Worm (Caenorhabditis elegans) whole organism, L4/young adult: ENCODE measurements around the gene ZK669.2.

ENCODE experiments used
- W03F9.2 ChIP-seq: fragments of 150-350 bp; optimal IDR thresholded peaks from 2 replicates; lab custom pipeline; 2014; ENCODE audit warnings: missing biosample characterization, missing genetic modification characterization
- dao-5 ChIP-seq: sonication (generic microtip); optimal IDR thresholded peaks from 2 replicates; lab custom pipeline; 2016; ENCODE audit warnings: missing genotype, missing genetic modification characterization, moderate library complexity, missing compliant biosample characterization
- him-1 ChIP-seq: sonication (generic microtip); optimal IDR thresholded peaks from 2 replicates; lab custom pipeline; 2016; ENCODE audit warnings: missing genotype, missing genetic modification reagents, missing genetic modification characterization, missing compliant biosample characterization

DNA sequence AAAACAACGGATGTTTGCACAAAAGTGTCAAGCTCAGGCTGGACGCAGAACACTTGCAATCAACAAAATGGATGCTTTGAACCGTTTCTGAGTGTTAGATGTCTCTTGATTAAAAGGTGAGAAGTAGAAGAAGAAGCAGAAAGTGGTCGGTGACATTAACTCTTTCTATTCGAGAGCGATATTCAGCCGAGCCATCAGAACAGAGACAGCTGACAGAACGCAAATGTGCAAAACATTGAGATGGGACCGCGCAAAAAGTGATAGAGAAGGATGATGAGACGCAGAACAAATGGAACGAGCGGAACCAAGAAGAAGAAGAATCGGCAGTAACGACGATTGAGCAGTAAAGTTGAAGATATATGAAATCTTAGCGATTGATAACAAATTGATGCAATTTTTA, 2.4 kb downstream of the ZK669.2 start:
- TF ChIP-seq W03F9.2 (tag; lab: Kevin White, UChicago) (no peak), dao-5 (tag; lab: Kevin White, UChicago) (no peak), him-1 (tag; lab: Kevin White, UChicago) (no peak)
